Comparison of ENCODE assay signal across 1 fruit fly cellular context in genomic region chr3R:22886832-22887231, dm6.
TF ChIP-seq lines count a peak whose summit lies in the region.

No protein-coding gene starts in this region.

TF ChIP-seq in whole organism, embryonic, 481 proteins besides CTCF, POLR2A, EP300 and RAD21 (continued from another document and continues in another):
- no peak for TF ChIP-seq CG6765 (GFP tag; optimal IDR thresholded peaks at IDR 0.05; lab: Kevin White, UChicago)
- TF ChIP-seq Sin3A (optimal IDR thresholded peaks at IDR 0.05; lab: Kevin White, UChicago) = no peak
- TF ChIP-seq Mes4 (GFP tag; optimal IDR thresholded peaks at IDR 0.05; lab: Kevin White, UChicago) = no peak
- no peak for TF ChIP-seq CG9609 (GFP tag; optimal IDR thresholded peaks at IDR 0.05; lab: Kevin White, UChicago)
- TF ChIP-seq CG4404 (GFP tag; IDR thresholded peaks at IDR 0.05; lab: Robert Waterston, UW) = 0 out of 2 replicates have a peak, but pooled peaks have one; percentile 29
- TF ChIP-seq Dip3 (GFP tag; optimal IDR thresholded peaks at IDR 0.05; lab: Kevin White, UChicago) = no peak
- TF ChIP-seq gsb-n (tag; optimal IDR thresholded peaks at IDR 0.05; lab: Kevin White, UChicago) = peak; percentile 23
- TF ChIP-seq stwl (tag; optimal IDR thresholded peaks at IDR 0.05; lab: Kevin White, UChicago) = no peak
- TF ChIP-seq CG14860 (GFP tag; IDR thresholded peaks at IDR 0.05; lab: Robert Waterston, UW; ENCODE audit: partially characterized antibody) = no peak
- TF ChIP-seq Bdp1 (GFP tag; optimal IDR thresholded peaks at IDR 0.05; lab: Kevin White, UChicago) = no peak
- no peak for TF ChIP-seq luna (GFP tag; optimal IDR thresholded peaks at IDR 0.05; lab: Kevin White, UChicago)
- no peak for TF ChIP-seq aop (GFP tag; IDR thresholded peaks at IDR 0.05; lab: Robert Waterston, UW)
- no peak for TF ChIP-seq pita (GFP tag; optimal IDR thresholded peaks at IDR 0.05; lab: Kevin White, UChicago)
- TF ChIP-seq CG7556 (GFP tag; optimal IDR thresholded peaks at IDR 0.05; lab: Kevin White, UChicago) = peak; percentile 54
- TF ChIP-seq corto (GFP tag; optimal IDR thresholded peaks at IDR 0.05; lab: Kevin White, UChicago) = no peak
- TF ChIP-seq danr (GFP tag; IDR thresholded peaks at IDR 0.05; lab: Robert Waterston, UW) = no peak
- no peak for TF ChIP-seq Elba2 (GFP tag; optimal IDR thresholded peaks at IDR 0.05; lab: Kevin White, UChicago)
- no peak for TF ChIP-seq toy (GFP tag; IDR thresholded peaks at IDR 0.05; lab: Robert Waterston, UW)
- TF ChIP-seq Vsx1 (GFP tag; optimal IDR thresholded peaks at IDR 0.05; lab: Kevin White, UChicago) = no peak
- TF ChIP-seq Hmx (GFP tag; optimal IDR thresholded peaks at IDR 0.05; lab: Kevin White, UChicago) = no peak
- no peak for TF ChIP-seq CG2202 (tag; optimal IDR thresholded peaks at IDR 0.05; lab: Kevin White, UChicago)
- no peak for TF ChIP-seq pb (GFP tag; optimal IDR thresholded peaks at IDR 0.05; lab: Kevin White, UChicago)
- no peak for TF ChIP-seq CG30431 (GFP tag; optimal IDR thresholded peaks at IDR 0.05; lab: Kevin White, UChicago)
- TF ChIP-seq fd96Cb (tag; optimal IDR thresholded peaks at IDR 0.05; lab: Kevin White, UChicago) = peak; percentile 46
- TF ChIP-seq CoRest (tag; optimal IDR thresholded peaks at IDR 0.05; lab: Kevin White, UChicago) = peak; percentile 12
- no peak for TF ChIP-seq CG3163 (GFP tag; optimal IDR thresholded peaks at IDR 0.05; lab: Kevin White, UChicago)
- no peak for TF ChIP-seq ci (GFP tag; IDR thresholded peaks at IDR 0.05; lab: Robert Waterston, UW)
- TF ChIP-seq caup (GFP tag; optimal IDR thresholded peaks at IDR 0.05; lab: Kevin White, UChicago; ENCODE audit: severe bottlenecking) = no peak
- peak; percentile 57 for TF ChIP-seq CG18599 (GFP tag; optimal IDR thresholded peaks at IDR 0.05; lab: Kevin White, UChicago)
- TF ChIP-seq MBD-R2 (GFP tag; IDR thresholded peaks at IDR 0.05; lab: Robert Waterston, UW) = no peak
- no peak for TF ChIP-seq Hr78 (GFP tag; optimal IDR thresholded peaks at IDR 0.05; lab: Kevin White, UChicago)
- no peak for TF ChIP-seq schlank (tag; optimal IDR thresholded peaks at IDR 0.05; lab: Kevin White, UChicago)
- TF ChIP-seq CG31388 (GFP tag; optimal IDR thresholded peaks at IDR 0.05; lab: Kevin White, UChicago) = no peak
- TF ChIP-seq Pdp1 (GFP tag; optimal IDR thresholded peaks at IDR 0.05; lab: Kevin White, UChicago) = peak in 1 of 2 experiments; percentile 31
- no peak for TF ChIP-seq CG3847 (GFP tag; IDR thresholded peaks at IDR 0.05; lab: Robert Waterston, UW)
- peak; percentile 33 for TF ChIP-seq fd102C (GFP tag; optimal IDR thresholded peaks at IDR 0.05; lab: Kevin White, UChicago)
- TF ChIP-seq amos (GFP tag; IDR thresholded peaks at IDR 0.05; lab: Robert Waterston, UW; ENCODE audit: partially characterized antibody) = no peak
- TF ChIP-seq CG18262 (tag; optimal IDR thresholded peaks at IDR 0.05; lab: Kevin White, UChicago) = peak; percentile 55
- TF ChIP-seq hb (GFP tag; IDR thresholded peaks at IDR 0.05; lab: Robert Waterston, UW; ENCODE audit: partially characterized antibody) = no peak
- TF ChIP-seq CG13624 (GFP tag; optimal IDR thresholded peaks at IDR 0.05; lab: Kevin White, UChicago) = no peak
- no peak for TF ChIP-seq sens-2 (GFP tag; IDR thresholded peaks at IDR 0.05; lab: Robert Waterston, UW)
- TF ChIP-seq nerfin-2 (GFP tag; IDR thresholded peaks at IDR 0.05; lab: Robert Waterston, UW; ENCODE audit: partially characterized antibody) = no peak
- no peak for TF ChIP-seq Optix (GFP tag; IDR thresholded peaks at IDR 0.05; lab: Robert Waterston, UW)
- TF ChIP-seq jumu (GFP tag; optimal IDR thresholded peaks at IDR 0.05; lab: Kevin White, UChicago) = peak; percentile 8
- no peak for TF ChIP-seq CG34376 (GFP tag; optimal IDR thresholded peaks at IDR 0.05; lab: Kevin White, UChicago)
- no peak for TF ChIP-seq dimm (GFP tag; IDR thresholded peaks at IDR 0.05; lab: Robert Waterston, UW)
- TF ChIP-seq stc (GFP tag; IDR thresholded peaks at IDR 0.05; lab: Robert Waterston, UW) = no peak
- TF ChIP-seq Xbp1 (GFP tag; optimal IDR thresholded peaks at IDR 0.05; lab: Kevin White, UChicago) = peak; percentile 19
- TF ChIP-seq CG3407 (GFP tag; optimal IDR thresholded peaks at IDR 0.05; lab: Kevin White, UChicago) = peak; percentile 11
- TF ChIP-seq CG8359 (GFP tag; optimal IDR thresholded peaks at IDR 0.05; lab: Kevin White, UChicago; ENCODE audit: borderline replicate concordance) = peak; percentile 4
- TF ChIP-seq CG2889 (GFP tag; IDR thresholded peaks at IDR 0.05; lab: Robert Waterston, UW) = no peak
- no peak for TF ChIP-seq gcm2 (GFP tag; optimal IDR thresholded peaks at IDR 0.05; lab: Kevin White, UChicago)
- no peak for TF ChIP-seq CG7987 (GFP tag; optimal IDR thresholded peaks at IDR 0.05; lab: Kevin White, UChicago)
- peak; percentile 61 for TF ChIP-seq gem (tag; optimal IDR thresholded peaks at IDR 0.05; lab: Kevin White, UChicago)
- TF ChIP-seq Med (GFP tag; lab: Kevin White, UChicago) = peak; percentile 75
- TF ChIP-seq grau (tag; optimal IDR thresholded peaks at IDR 0.05; lab: Kevin White, UChicago) = peak; percentile 19
- TF ChIP-seq CG11504 (tag; optimal IDR thresholded peaks at IDR 0.05; lab: Kevin White, UChicago) = peak; percentile 69
- TF ChIP-seq D (optimal IDR thresholded peaks at IDR 0.05; lab: Kevin White, UChicago) = no peak
- peak; percentile 54 for TF ChIP-seq D (GFP tag; optimal IDR thresholded peaks at IDR 0.05; lab: Kevin White, UChicago)
- 0 out of 2 replicates have a peak, but pooled peaks have one; percentile 18 for TF ChIP-seq Ptx1 (GFP tag; IDR thresholded peaks at IDR 0.05; lab: Robert Waterston, UW)
- TF ChIP-seq zfh2 (GFP tag; optimal IDR thresholded peaks at IDR 0.05; lab: Kevin White, UChicago) = no peak
- TF ChIP-seq crol (GFP tag; IDR thresholded peaks at IDR 0.05; lab: Robert Waterston, UW) = no peak
- peak; percentile 2 for TF ChIP-seq CG30403 (GFP tag; optimal IDR thresholded peaks at IDR 0.05; lab: Kevin White, UChicago)
- no peak for TF ChIP-seq CG5245 (GFP tag; optimal IDR thresholded peaks at IDR 0.05; lab: Kevin White, UChicago)
- peak; percentile 30 for TF ChIP-seq Ssrp (tag; optimal IDR thresholded peaks at IDR 0.05; lab: Kevin White, UChicago)
- no peak for TF ChIP-seq dan (GFP tag; IDR thresholded peaks at IDR 0.05; lab: Robert Waterston, UW)
- TF ChIP-seq Sox102F (GFP tag; optimal IDR thresholded peaks at IDR 0.05; lab: Kevin White, UChicago) = peak; percentile 39
- TF ChIP-seq tna (GFP tag; IDR thresholded peaks at IDR 0.05; lab: Robert Waterston, UW; ENCODE audit: partially characterized antibody) = no peak
- TF ChIP-seq vnd (GFP tag; IDR thresholded peaks at IDR 0.05; lab: Robert Waterston, UW; ENCODE audit: partially characterized antibody) = 0 out of 3 replicates have a peak, but pooled peaks have one; percentile 12
- no peak for TF ChIP-seq CG32532 (GFP tag; IDR thresholded peaks at IDR 0.05; lab: Robert Waterston, UW)
- TF ChIP-seq Neu2 (GFP tag; optimal IDR thresholded peaks at IDR 0.05; lab: Kevin White, UChicago; ENCODE audit: borderline replicate concordance) = no peak
- TF ChIP-seq dpn (GFP tag; optimal IDR thresholded peaks at IDR 0.05; lab: Kevin White, UChicago) = no peak
- TF ChIP-seq phol (tag; optimal IDR thresholded peaks at IDR 0.05; lab: Kevin White, UChicago) = peak; percentile 58
- no peak for TF ChIP-seq Usf (GFP tag; optimal IDR thresholded peaks at IDR 0.05; lab: Kevin White, UChicago)
- no peak for TF ChIP-seq ham (GFP tag; IDR thresholded peaks at IDR 0.05; lab: Robert Waterston, UW)
- TF ChIP-seq emc (GFP tag; optimal IDR thresholded peaks at IDR 0.05; lab: Kevin White, UChicago) = no peak
- peak; percentile 44 for TF ChIP-seq CG14710 (tag; optimal IDR thresholded peaks at IDR 0.05; lab: Kevin White, UChicago)
- no peak for TF ChIP-seq so (GFP tag; IDR thresholded peaks at IDR 0.05; lab: Robert Waterston, UW)
- TF ChIP-seq dmrt11E (tag; optimal IDR thresholded peaks at IDR 0.05; lab: Kevin White, UChicago) = peak; percentile 56
- no peak for TF ChIP-seq CG4707 (GFP tag; optimal IDR thresholded peaks at IDR 0.05; lab: Kevin White, UChicago)
- peak; percentile 63 for TF ChIP-seq Ets65A (GFP tag; lab: Kevin White, UChicago)
- peak; percentile 41 for TF ChIP-seq CG9727 (GFP tag; optimal IDR thresholded peaks at IDR 0.05; lab: Kevin White, UChicago)
- TF ChIP-seq CG8924 (tag; optimal IDR thresholded peaks at IDR 0.05; lab: Kevin White, UChicago) = peak; percentile 55
- TF ChIP-seq CG10979 (tag; optimal IDR thresholded peaks at IDR 0.05; lab: Kevin White, UChicago) = peak; percentile 73
- TF ChIP-seq cwo (GFP tag; optimal IDR thresholded peaks at IDR 0.05; lab: Kevin White, UChicago) = peak; percentile 7
- no peak for TF ChIP-seq CG5953 (GFP tag; IDR thresholded peaks at IDR 0.05; lab: Robert Waterston, UW)
- TF ChIP-seq Lhr (GFP tag; optimal IDR thresholded peaks at IDR 0.05; lab: Kevin White, UChicago) = no peak
- TF ChIP-seq E2f1 (GFP tag; IDR thresholded peaks at IDR 0.05; lab: Robert Waterston, UW) = no peak
- TF ChIP-seq sr (GFP tag; IDR thresholded peaks at IDR 0.05; lab: Robert Waterston, UW) = no peak
- no peak; the same call in 2 of the 3 replicates for TF ChIP-seq tgo (GFP tag; IDR thresholded peaks at IDR 0.05; lab: Robert Waterston, UW)
- TF ChIP-seq CG31224 (GFP tag; IDR thresholded peaks at IDR 0.05; lab: Robert Waterston, UW) = no peak
- TF ChIP-seq CG12219 (GFP tag; optimal IDR thresholded peaks at IDR 0.05; lab: Kevin White, UChicago) = peak; percentile 5
- no peak for TF ChIP-seq CG2129 (GFP tag; IDR thresholded peaks at IDR 0.05; lab: Robert Waterston, UW; ENCODE audit: partially characterized antibody)
- TF ChIP-seq Oli (tag; optimal IDR thresholded peaks at IDR 0.05; lab: Kevin White, UChicago) = peak; percentile 22
- no peak for TF ChIP-seq insv (GFP tag; optimal IDR thresholded peaks at IDR 0.05; lab: Kevin White, UChicago)
- TF ChIP-seq cas (GFP tag; IDR thresholded peaks at IDR 0.05; lab: Robert Waterston, UW) = no peak
- TF ChIP-seq pan (optimal IDR thresholded peaks at IDR 0.05; lab: Kevin White, UChicago) = no peak
- no peak for TF ChIP-seq pan (GFP tag; optimal IDR thresholded peaks at IDR 0.05 in 1 of 2, IDR thresholded peaks at IDR 0.05 in 1 of 2)
- no peak for TF ChIP-seq CG17568 (GFP tag; optimal IDR thresholded peaks at IDR 0.05; lab: Kevin White, UChicago)
- no peak for TF ChIP-seq HLHmδ (GFP tag; optimal IDR thresholded peaks at IDR 0.05; lab: Kevin White, UChicago)
- peak; percentile 32 for TF ChIP-seq ind (GFP tag; optimal IDR thresholded peaks at IDR 0.05; lab: Kevin White, UChicago)
- no peak for TF ChIP-seq Opbp (GFP tag; IDR thresholded peaks at IDR 0.05; lab: Robert Waterston, UW; ENCODE audit: partially characterized antibody)
- TF ChIP-seq CG10267 (tag; optimal IDR thresholded peaks at IDR 0.05; lab: Kevin White, UChicago) = peak; percentile 52
- no peak for TF ChIP-seq CG15269 (tag; optimal IDR thresholded peaks at IDR 0.05; lab: Kevin White, UChicago)
- 0 out of 2 replicates have a peak, but pooled peaks have one; percentile 17 for TF ChIP-seq Rx (GFP tag; IDR thresholded peaks at IDR 0.05; lab: Robert Waterston, UW)
- TF ChIP-seq CG18764 (GFP tag; optimal IDR thresholded peaks at IDR 0.05; lab: Kevin White, UChicago) = no peak
- no peak for TF ChIP-seq Gug (GFP tag; IDR thresholded peaks at IDR 0.05; lab: Robert Waterston, UW)
- no peak for TF ChIP-seq p53 (GFP tag; optimal IDR thresholded peaks at IDR 0.05; lab: Kevin White, UChicago)
- no peak for TF ChIP-seq CG4854 (GFP tag; optimal IDR thresholded peaks at IDR 0.05; lab: Kevin White, UChicago)
- no peak for TF ChIP-seq CG1529 (GFP tag; optimal IDR thresholded peaks at IDR 0.05; lab: Kevin White, UChicago)
- peak; percentile 43 for TF ChIP-seq CG4424 (GFP tag; optimal IDR thresholded peaks at IDR 0.05; lab: Kevin White, UChicago)
- no peak for TF ChIP-seq Spps (tag; optimal IDR thresholded peaks at IDR 0.05; lab: Kevin White, UChicago)
- no peak for TF ChIP-seq Aef1 (GFP tag; IDR thresholded peaks at IDR 0.05; lab: Robert Waterston, UW)
- no peak for TF ChIP-seq cg (GFP tag; optimal IDR thresholded peaks at IDR 0.05; lab: Kevin White, UChicago)
- TF ChIP-seq CG13287 (GFP tag; IDR thresholded peaks at IDR 0.05; lab: Robert Waterston, UW; ENCODE audit: partially characterized antibody) = no peak
- no peak for TF ChIP-seq pnt (GFP tag; optimal IDR thresholded peaks at IDR 0.05; lab: Kevin White, UChicago)
- TF ChIP-seq br (optimal IDR thresholded peaks at IDR 0.05; lab: Kevin White, UChicago) = no peak
- no peak; the same call in 2 of the 3 replicates for TF ChIP-seq CG7357 (GFP tag; IDR thresholded peaks at IDR 0.05; lab: Robert Waterston, UW)
- no peak for TF ChIP-seq CG11696 (GFP tag; IDR thresholded peaks at IDR 0.05; lab: Robert Waterston, UW)
- 0 out of 2 replicates have a peak, but pooled peaks have one; percentile 27 for TF ChIP-seq sisA (GFP tag; IDR thresholded peaks at IDR 0.05; lab: Robert Waterston, UW)
- TF ChIP-seq lbe (GFP tag; optimal IDR thresholded peaks at IDR 0.05; lab: Kevin White, UChicago) = no peak
- TF ChIP-seq tio (GFP tag; optimal IDR thresholded peaks at IDR 0.05; lab: Kevin White, UChicago) = no peak
- no peak for TF ChIP-seq CG33557 (GFP tag; optimal IDR thresholded peaks at IDR 0.05; lab: Kevin White, UChicago)
- no peak for TF ChIP-seq CG10565 (GFP tag; optimal IDR thresholded peaks at IDR 0.05; lab: Kevin White, UChicago)
- TF ChIP-seq Hr39 (optimal IDR thresholded peaks at IDR 0.05; lab: Kevin White, UChicago) = no peak
- no peak for TF ChIP-seq wdn (GFP tag; IDR thresholded peaks at IDR 0.05; lab: Robert Waterston, UW)
- no peak for TF ChIP-seq CG3281 (GFP tag; optimal IDR thresholded peaks at IDR 0.05; lab: Kevin White, UChicago)
- no peak for TF ChIP-seq Ets97D (GFP tag; optimal IDR thresholded peaks at IDR 0.05; lab: Kevin White, UChicago)
- TF ChIP-seq seq (GFP tag; IDR thresholded peaks at IDR 0.05; lab: Robert Waterston, UW) = no peak
- TF ChIP-seq CG17912 (GFP tag; optimal IDR thresholded peaks at IDR 0.05; lab: Kevin White, UChicago) = no peak
- TF ChIP-seq CG7271 (tag; optimal IDR thresholded peaks at IDR 0.05; lab: Kevin White, UChicago) = peak; percentile 6
- TF ChIP-seq CG1603 (tag; optimal IDR thresholded peaks at IDR 0.05; lab: Kevin White, UChicago) = peak; percentile 61
- TF ChIP-seq ssp (GFP tag; IDR thresholded peaks at IDR 0.05; lab: Robert Waterston, UW) = no peak
- no peak for TF ChIP-seq CG6683 (GFP tag; optimal IDR thresholded peaks at IDR 0.05; lab: Kevin White, UChicago)
- TF ChIP-seq nmo (GFP tag; optimal IDR thresholded peaks at IDR 0.05; lab: Kevin White, UChicago) = peak; percentile 52
- TF ChIP-seq gro (GFP tag; optimal IDR thresholded peaks at IDR 0.05; lab: Kevin White, UChicago) = no peak
